Worm (Caenorhabditis elegans) whole organism, L3 larva: ENCODE results near the gene abhd-5.2.

Experiments used
- ZK546.5 ChIP-seq: sonication (generic microtip); optimal IDR thresholded peaks from 2 replicates; lab custom pipeline; 2017; ENCODE audit warnings: missing biosample characterization, missing genetic modification characterization
- ama-1 ChIP-seq: fragments of 150-350 bp; optimal IDR thresholded peaks from 2 replicates; lab custom pipeline; 2018
- ceh-16 ChIP-seq: sonication (generic microtip); optimal IDR thresholded peaks from 2 replicates; lab custom pipeline; 2017; ENCODE audit warnings: missing biosample characterization, missing genetic modification characterization
- ceh-28 ChIP-seq: fragments of 150-350 bp; optimal IDR thresholded peaks from 2 replicates; lab custom pipeline; 2014; ENCODE audit warnings: missing biosample characterization, missing genetic modification reagents, missing genetic modification characterization
- ceh-82 ChIP-seq: fragments of 150-350 bp; optimal IDR thresholded peaks from 2 replicates; lab custom pipeline; 2014; ENCODE audit warnings: missing biosample characterization, missing genetic modification characterization
- ceh-9 ChIP-seq: sonication (generic microtip); optimal IDR thresholded peaks from 2 replicates; lab custom pipeline; 2018; ENCODE audit warnings: missing biosample characterization, missing genetic modification characterization
- daf-12 ChIP-seq: fragments of 150-350 bp; optimal IDR thresholded peaks from 2 replicates; lab custom pipeline; 2014; ENCODE audit warnings: missing biosample characterization, missing genetic modification reagents, missing genetic modification characterization
- elt-1 ChIP-seq: fragments of 150-350 bp; optimal IDR thresholded peaks from 2 replicates; lab custom pipeline; 2014; ENCODE audit warnings: missing biosample characterization, missing genetic modification characterization
- elt-2 ChIP-seq: sonication (generic microtip); optimal IDR thresholded peaks from 2 replicates; lab custom pipeline; 2016; ENCODE audit warnings: missing genetic modification reagents, mild to moderate bottlenecking, missing genetic modification characterization, missing compliant biosample characterization
- elt-3 ChIP-seq, 3 experiments: fragments of 150-350 bp in 1 of 3; sonication (generic microtip) in 2 of 3; optimal IDR thresholded peaks; 2 replicates in 2 of 3; 4 replicates in 1 of 3; lab custom pipeline; 2014 to 2017; ENCODE audit warnings: missing biosample characterization in 3 of 3, missing genetic modification characterization in 3 of 3
- eor-1 ChIP-seq, 2 experiments: fragments of 150-350 bp; optimal IDR thresholded peaks; 2 replicates each; lab custom pipeline; 2014 to 2018; ENCODE audit warnings: missing biosample characterization in 2 of 2, missing genetic modification characterization in 2 of 2
- fkh-2 ChIP-seq: fragments of 150-350 bp; optimal IDR thresholded peaks from 2 replicates; lab custom pipeline; 2014; ENCODE audit warnings: missing biosample characterization, missing genetic modification reagents, missing genetic modification characterization
- fos-1 ChIP-seq: fragments of 150-350 bp; optimal IDR thresholded peaks from 2 replicates; lab custom pipeline; 2014; ENCODE audit warnings: missing biosample characterization, missing genetic modification characterization
- hmg-11 ChIP-seq: sonication (generic microtip); optimal IDR thresholded peaks from 2 replicates; lab custom pipeline; 2016; ENCODE audit warnings: missing genetic modification characterization, missing compliant biosample characterization
- jun-1 ChIP-seq: fragments of 150-350 bp; optimal IDR thresholded peaks from 2 replicates; lab custom pipeline; 2014; ENCODE audit warnings: missing biosample characterization, missing genetic modification reagents, missing genetic modification characterization
- lin-15B ChIP-seq: fragments of 150-350 bp; optimal IDR thresholded peaks from 2 replicates; lab custom pipeline; 2014; ENCODE audit warnings: missing biosample characterization, missing genetic modification characterization
- lin-39 ChIP-seq: fragments of 150-350 bp; optimal IDR thresholded peaks from 2 replicates; lab custom pipeline; 2018; ENCODE audit warnings: missing biosample characterization, missing genetic modification reagents, missing genetic modification characterization
- lsy-12 ChIP-seq: sonication (generic microtip); optimal IDR thresholded peaks from 2 replicates; lab custom pipeline; 2016; ENCODE audit warnings: mild to moderate bottlenecking, missing genetic modification characterization, missing compliant biosample characterization
- mdl-1 ChIP-seq: fragments of 150-350 bp; optimal IDR thresholded peaks from 2 replicates; lab custom pipeline; 2014; ENCODE audit warnings: missing biosample characterization, missing genetic modification characterization
- nfya-1 ChIP-seq: sonication (generic microtip); optimal IDR thresholded peaks from 2 replicates; lab custom pipeline; 2017; ENCODE audit warnings: missing genetic modification characterization, mild to moderate bottlenecking, missing compliant biosample characterization, antibody characterized with exemption, moderate library complexity; ENCODE audit not compliant: insufficient read depth
- nhr-23 ChIP-seq: fragments of 150-350 bp; optimal IDR thresholded peaks from 2 replicates; lab custom pipeline; 2014; ENCODE audit warnings: missing biosample characterization, missing genetic modification reagents, missing genetic modification characterization
- nhr-25 ChIP-seq: sonication (generic microtip); optimal IDR thresholded peaks from 2 replicates; lab custom pipeline; 2017; ENCODE audit warnings: missing biosample characterization, missing genetic modification characterization
- nhr-28 ChIP-seq: fragments of 150-350 bp; optimal IDR thresholded peaks from 2 replicates; lab custom pipeline; 2014; ENCODE audit warnings: missing biosample characterization, missing genetic modification characterization
- nhr-67 ChIP-seq: fragments of 150-350 bp; optimal IDR thresholded peaks from 2 replicates; lab custom pipeline; 2014; ENCODE audit warnings: missing biosample characterization, missing genetic modification characterization
- nhr-76 ChIP-seq: fragments of 150-350 bp; sonication (generic microtip); optimal IDR thresholded peaks from 5 replicates; lab custom pipeline; 2014; ENCODE audit warnings: missing biosample characterization, missing genetic modification characterization
- nhr-77 ChIP-seq: fragments of 150-350 bp; optimal IDR thresholded peaks from 2 replicates; lab custom pipeline; 2014; ENCODE audit warnings: missing biosample characterization, missing genetic modification characterization
- pha-4 ChIP-seq: fragments of 150-350 bp; optimal IDR thresholded peaks from 2 replicates; lab custom pipeline; 2014; ENCODE audit warnings: missing biosample characterization, missing genetic modification reagents, missing genetic modification characterization
- pqm-1 ChIP-seq: fragments of 150-350 bp; optimal IDR thresholded peaks from 2 replicates; lab custom pipeline; 2017; ENCODE audit warnings: missing biosample characterization, missing genetic modification characterization, inconsistent platforms
- sea-2 ChIP-seq: fragments of 150-350 bp; sonication (generic microtip); optimal IDR thresholded peaks from 4 replicates; lab custom pipeline; 2014; ENCODE audit warnings: missing biosample characterization, missing genetic modification reagents, missing genetic modification characterization
- skn-1 ChIP-seq: fragments of 150-350 bp; optimal IDR thresholded peaks from 2 replicates; lab custom pipeline; 2014; ENCODE audit warnings: missing biosample characterization, missing genetic modification characterization
- snpc-4 ChIP-seq: fragments of 150-350 bp; optimal IDR thresholded peaks from 2 replicates; lab custom pipeline; 2014; ENCODE audit warnings: missing biosample characterization, missing genetic modification characterization
- unc-62 ChIP-seq: fragments of 150-350 bp; sonication (generic microtip); optimal IDR thresholded peaks from 4 replicates; lab custom pipeline; 2014; ENCODE audit warnings: missing biosample characterization, missing genetic modification reagents, missing genetic modification characterization
- ztf-4 ChIP-seq: fragments of 150-350 bp; optimal IDR thresholded peaks from 2 replicates; lab custom pipeline; 2014; ENCODE audit warnings: missing biosample characterization, missing genetic modification characterization

abhd-5.2 gene

DNA sequence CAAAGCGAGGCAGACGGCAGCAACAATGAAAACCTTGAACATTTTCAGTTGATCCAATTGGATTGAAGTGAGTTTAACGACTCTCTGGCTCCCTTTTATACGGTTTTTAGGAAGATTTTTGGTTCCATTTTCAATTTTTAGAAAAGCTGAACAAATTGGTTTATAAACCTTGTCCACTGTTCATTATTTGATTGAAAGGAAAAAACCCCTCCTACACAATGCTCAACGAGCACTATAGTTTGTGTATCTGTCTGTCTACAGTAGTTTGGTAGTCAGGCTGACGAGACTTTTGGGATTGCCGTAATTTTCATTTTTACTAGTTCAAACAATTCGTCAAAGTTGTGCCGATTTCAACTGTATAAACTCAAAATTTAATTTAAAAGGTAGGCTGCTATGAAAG is 34.8 kb downstream of the abhd-5.2 start, which contains the start of gene T19H12.15:
Gene T19H12.15, minus strand, starts transcription at position 101 of the 400 bp plus-strand sequence.
- TF ChIP-seq elt-1 (tag; lab: Kevin White, UChicago) (no peak), ztf-4 (tag; lab: Kevin White, UChicago) (no peak), ceh-82 (tag; lab: Kevin White, UChicago) (no peak), ZK546.5 (tag; lab: Kevin White, UChicago) (no peak), sea-2 (GFP tag; lab: Kevin White, UChicago) (no peak), jun-1 (tag; lab: Kevin White, UChicago) (no peak), ceh-16 (no peak), pha-4 (no peak), ama-1 (lab: Kevin White, UChicago) (no peak), ceh-28 (tag; lab: Kevin White, UChicago) (no peak)

DNA sequence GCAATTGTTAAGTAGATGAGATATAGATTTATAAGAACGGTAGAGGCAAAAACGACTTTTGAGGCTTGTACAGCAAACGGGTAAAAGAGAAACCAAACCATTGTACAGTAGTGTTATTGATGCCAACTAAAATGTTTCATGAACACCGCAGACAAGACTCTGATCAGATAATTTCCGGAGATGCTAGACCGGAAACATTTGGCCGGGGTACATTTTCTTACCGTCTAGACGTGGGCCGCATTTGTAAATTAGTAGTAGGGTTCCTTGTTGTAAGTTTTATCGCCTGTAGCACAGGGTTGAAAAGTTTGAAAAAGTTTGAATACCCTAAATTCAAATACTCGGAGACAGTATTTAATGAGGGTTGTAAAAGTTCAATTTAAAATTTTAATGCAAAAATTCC is 36.9 kb downstream of the abhd-5.2 start, which contains the start of gene str-32:
Gene str-32, minus strand, starts transcription at position 101 of the 400 bp plus-strand sequence.
- TF ChIP-seq nhr-67 (tag; lab: Kevin White, UChicago) (no peak), lin-15B (tag; lab: Kevin White, UChicago) (no peak), ceh-9 (tag; lab: Kevin White, UChicago) (no peak), hmg-11 (tag; lab: Kevin White, UChicago) (no peak), nhr-25 (tag; lab: Kevin White, UChicago) (no peak), lin-39 (tag; lab: Kevin White, UChicago) (no peak), ceh-16 (no peak)
- TF ChIP-seq, all 47 proteins: peak for 0

DNA sequence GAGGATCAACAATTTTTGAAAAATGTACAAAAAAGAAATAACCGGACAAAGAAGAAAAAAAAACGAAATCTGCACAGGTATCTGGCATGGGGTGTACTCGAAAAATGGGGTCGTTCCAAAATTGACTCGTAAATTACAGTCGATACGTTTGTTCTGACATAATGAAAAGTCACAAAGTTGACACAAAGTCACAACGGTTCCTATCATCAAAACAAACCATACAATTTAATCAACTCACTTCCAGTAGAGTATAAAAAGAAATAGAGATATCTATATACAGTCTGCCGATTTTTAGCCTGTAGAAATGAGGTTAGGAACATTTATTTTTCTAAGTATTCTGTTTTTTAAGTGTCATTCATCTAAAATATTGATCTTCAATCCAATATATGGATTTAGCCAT is 40.0 kb downstream of the abhd-5.2 start, which contains the start of gene T19H12.12:
Gene T19H12.12, plus strand, starts transcription at position 301 of the 400 bp plus-strand sequence.
- TF ChIP-seq fkh-2 (tag; lab: Kevin White, UChicago) (no peak), elt-1 (tag; lab: Kevin White, UChicago) (no peak), eor-1 (tag; optimal IDR thresholded peaks at IDR 0.05; lab: Kevin White, UChicago) (no peak), nhr-76 (tag; lab: Kevin White, UChicago) (no peak), ceh-82 (tag; lab: Kevin White, UChicago) (no peak), unc-62 (GFP tag; lab: Kevin White, UChicago) (no peak), skn-1 (tag; lab: Kevin White, UChicago) (no peak), fos-1 (tag; lab: Kevin White, UChicago) (no peak)

- no peak for TF ChIP-seq ceh-82 (tag; lab: Kevin White, UChicago)
- no peak for TF ChIP-seq lsy-12 (tag; lab: Kevin White, UChicago)
- TF ChIP-seq fkh-2 (tag; lab: Kevin White, UChicago) = no peak
- no peak for TF ChIP-seq ceh-9 (tag; lab: Kevin White, UChicago)
- TF ChIP-seq pha-4 = no peak
- no peak for TF ChIP-seq elt-1 (tag; lab: Kevin White, UChicago)
- TF ChIP-seq lin-39 (tag; lab: Kevin White, UChicago) = no peak
- TF ChIP-seq snpc-4 (tag; lab: Kevin White, UChicago) = no peak
- TF ChIP-seq nhr-76 (tag; lab: Kevin White, UChicago) = no peak
- no peak for TF ChIP-seq nfya-1 (tag; lab: Kevin White, UChicago)
- TF ChIP-seq elt-3 (tag; optimal IDR thresholded peaks at IDR 0.05; lab: Kevin White, UChicago) = no peak
- no peak for TF ChIP-seq lin-15B (tag; lab: Kevin White, UChicago)
Observed at ce11 chrV:4885372-4885771, 40.9 kb downstream of the abhd-5.2 start, which contains the start of gene T19H12.3. Gene T19H12.3, plus strand, starts transcription at chrV:4885672.

- TF ChIP-seq lin-15B (tag; lab: Kevin White, UChicago) = no peak
- peak; percentile 39 for TF ChIP-seq pha-4
- TF ChIP-seq ceh-82 (tag; lab: Kevin White, UChicago) = no peak
- no peak for TF ChIP-seq nhr-77 (tag; lab: Kevin White, UChicago)
- no peak for TF ChIP-seq nhr-28 (tag; lab: Kevin White, UChicago)
- no peak for TF ChIP-seq mdl-1 (tag; lab: Kevin White, UChicago)
- peak; percentile 35 for TF ChIP-seq nhr-23 (tag; lab: Kevin White, UChicago)
- peak; percentile 43 for TF ChIP-seq pqm-1 (tag; lab: Kevin White, UChicago)
- TF ChIP-seq elt-2 (tag; lab: Kevin White, UChicago) = peak; percentile 71
- TF ChIP-seq ceh-16 = no peak
- TF ChIP-seq daf-12 (tag; lab: Kevin White, UChicago) = no peak
- TF ChIP-seq unc-62 (GFP tag; lab: Kevin White, UChicago) = no peak
Observed at ce11 chrV:4889477-4889876, 45.0 kb downstream of the abhd-5.2 start, which contains the start of gene ugt-12. Gene ugt-12, minus strand, starts transcription at chrV:4889629.
